Fruit fly (Drosophila melanogaster) whole organism, wandering third instar larva: Measurements from ENCODE around the gene CG6000.

ENCODE experiments used
- CG9705 ChIP-seq: fragments of 200-800 bp; sonication (Bioruptor generic); optimal IDR thresholded peaks from 2 replicates; lab custom pipeline; 2018; ENCODE audit warnings: missing biosample characterization, mild to moderate bottlenecking, missing genetic modification characterization
- HLH106 ChIP-seq: fragments of 200-800 bp; optimal IDR thresholded peaks from 3 replicates; lab custom pipeline; 2019; ENCODE audit warnings: missing biosample characterization, mild to moderate bottlenecking, missing genetic modification characterization, moderate library complexity
- Hnf4 ChIP-seq: fragments of 200-800 bp; sonication (Bioruptor generic); optimal IDR thresholded peaks from 2 replicates; lab custom pipeline; 2016; ENCODE audit warnings: missing biosample characterization, mild to moderate bottlenecking, missing genetic modification characterization
- Hr83 ChIP-seq: fragments of 200-300 bp; sonication (Bioruptor generic); optimal IDR thresholded peaks from 2 replicates; lab custom pipeline; 2016; ENCODE audit warnings: missing biosample characterization, mild to moderate bottlenecking, missing genetic modification characterization, moderate library complexity; ENCODE audit not compliant: poor library complexity, severe bottlenecking
- Jra ChIP-seq: sonication (Bioruptor generic); optimal IDR thresholded peaks from 2 replicates; lab custom pipeline; 2016; ENCODE audit warnings: missing biosample characterization, missing genetic modification characterization
- Myc ChIP-seq: fragments of >200 bp; optimal IDR thresholded peaks from 2 replicates; lab custom pipeline; 2017
- N ChIP-seq: fragments of >200 bp; optimal IDR thresholded peaks from 2 replicates; lab custom pipeline; 2018; ENCODE audit warnings: missing biosample characterization, missing external identifiers, missing genetic modification characterization
- Sp1 ChIP-seq: fragments of 200-800 bp; sonication (Bioruptor generic); optimal IDR thresholded peaks from 3 replicates; lab custom pipeline; 2019; ENCODE audit warnings: missing biosample characterization, mild to moderate bottlenecking, missing genetic modification characterization, moderate library complexity
- Vsx2 ChIP-seq: fragments of 200-300, 225-300 bp; sonication (Bioruptor generic); optimal IDR thresholded peaks from 2 replicates; lab custom pipeline; 2018; ENCODE audit warnings: missing biosample characterization, missing genetic modification characterization; ENCODE audit not compliant: partially characterized antibody
- br ChIP-seq: fragments of 200-800 bp; sonication (Bioruptor generic); optimal IDR thresholded peaks from 2 replicates; lab custom pipeline; 2016; ENCODE audit warnings: missing biosample characterization, missing genetic modification characterization
- dsf ChIP-seq: sonication (Bioruptor generic); optimal IDR thresholded peaks from 2 replicates; lab custom pipeline; 2016; ENCODE audit warnings: missing biosample characterization, missing genetic modification characterization, borderline replicate concordance
- ey ChIP-seq: fragments of 200-800 bp; sonication (Bioruptor generic); optimal IDR thresholded peaks from 2 replicates; lab custom pipeline; 2016; ENCODE audit warnings: missing biosample characterization, missing genetic modification characterization
- jim ChIP-seq: fragments of 175-275, 200-325 bp; sonication (Bioruptor generic); optimal IDR thresholded peaks from 2 replicates; lab custom pipeline; 2016; ENCODE audit warnings: missing biosample characterization, mild to moderate bottlenecking, missing genetic modification characterization
- pan ChIP-seq: fragments of >200 bp; optimal IDR thresholded peaks from 2 replicates; lab custom pipeline; 2017
- psq ChIP-seq: fragments of 200-800 bp; sonication (Bioruptor generic); optimal IDR thresholded peaks from 3 replicates; lab custom pipeline; 2017; ENCODE audit warnings: missing biosample characterization, mild to moderate bottlenecking, missing genetic modification characterization, moderate library complexity
- sage ChIP-seq: fragments of 200-800 bp; sonication (Bioruptor generic); optimal IDR thresholded peaks from 2 replicates; lab custom pipeline; 2016; ENCODE audit warnings: missing biosample characterization, mild to moderate bottlenecking, missing genetic modification characterization
- tai ChIP-seq: sonication (Bioruptor generic); optimal IDR thresholded peaks from 2 replicates; lab custom pipeline; 2016; ENCODE audit warnings: missing biosample characterization, missing genetic modification characterization
- woc ChIP-seq: sonication (Bioruptor generic); optimal IDR thresholded peaks from 2 replicates; lab custom pipeline; 2016; ENCODE audit warnings: missing biosample characterization, mild to moderate bottlenecking, missing genetic modification characterization

Gene CG6000

DNA sequence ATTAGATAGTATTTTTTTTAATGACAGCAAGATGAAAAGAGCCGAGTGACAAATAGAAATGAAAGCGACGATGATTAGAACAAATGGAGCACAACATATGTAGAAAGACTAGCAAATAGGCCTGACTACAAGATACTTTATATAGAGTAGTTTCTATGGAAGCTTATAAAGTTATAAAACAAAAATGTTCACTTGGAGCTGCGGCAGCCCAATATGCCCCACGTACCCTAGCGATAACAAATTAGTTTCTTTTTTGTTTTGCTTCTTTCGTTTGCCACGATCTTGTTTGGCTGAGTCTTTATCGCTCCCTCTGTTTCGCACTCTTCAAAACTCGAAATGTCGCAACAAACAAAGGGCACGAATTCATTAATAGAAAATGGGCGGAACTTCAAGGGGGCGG, 46.5 kb downstream of the CG6000 start:
- TF ChIP-seq Myc (lab: Kevin White, UChicago) (no peak), psq (GFP tag; lab: Kevin White, UChicago) (peak; percentile 62)

- no peak for TF ChIP-seq Hnf4 (GFP tag; lab: Kevin White, UChicago)
- TF ChIP-seq woc (GFP tag; lab: Kevin White, UChicago), result no peak
- no peak for TF ChIP-seq CG9705 (GFP tag; lab: Kevin White, UChicago)
- no peak for TF ChIP-seq Hr83
- TF ChIP-seq ey (GFP tag; lab: Kevin White, UChicago), result no peak
- no peak for TF ChIP-seq Myc (lab: Kevin White, UChicago)
- TF ChIP-seq HLH106, result no peak
Measured at dm6 chr3R:24101437-24101836, 47.2 kb downstream of the CG6000 start.

DNA sequence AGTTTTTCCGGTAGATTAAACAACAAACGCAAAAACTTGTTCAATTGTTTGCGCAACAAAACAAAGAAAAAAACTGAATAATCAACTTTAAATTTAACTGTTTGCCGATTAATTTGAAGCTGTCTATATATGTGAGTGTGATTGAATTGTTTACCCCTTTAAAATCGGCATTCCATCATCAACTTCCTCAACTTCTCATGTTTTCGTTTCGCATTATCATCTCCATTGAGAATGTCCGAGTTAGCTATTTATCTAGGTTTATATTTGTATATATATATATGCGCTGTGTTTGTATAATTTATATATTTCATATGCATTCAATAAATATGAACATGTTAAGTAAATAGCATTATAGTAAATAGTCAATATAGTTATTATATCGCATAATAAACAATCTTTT, 48.2 kb downstream of the CG6000 start:
- no peak for TF ChIP-seq br
- no peak for TF ChIP-seq woc (GFP tag; lab: Kevin White, UChicago)
- TF ChIP-seq, all 38 proteins: peak for 0

- TF ChIP-seq tai (GFP tag; lab: Kevin White, UChicago) (no peak), woc (GFP tag; lab: Kevin White, UChicago) (no peak), sage (GFP tag; lab: Kevin White, UChicago) (no peak), Sp1 (GFP tag; lab: Kevin White, UChicago) (no peak), Vsx2 (GFP tag; lab: Kevin White, UChicago) (no peak), br (no peak), jim (GFP tag; lab: Kevin White, UChicago) (no peak), pan (lab: Kevin White, UChicago) (no peak), N (GFP tag; lab: Kevin White, UChicago) (no peak), dsf (no peak), Jra (GFP tag; lab: Kevin White, UChicago) (no peak), Hr83 (no peak), HLH106 (no peak)
Measured at dm6 chr3R:24103708-24104107, 49.5 kb downstream of the CG6000 start.
